Worm (Caenorhabditis elegans): ENCODE data around the gene T20B12.4.

The T20B12.4 gene

ce11 chrIII:7381546-7382171 is 14.1 kb downstream of the T20B12.4 start, which contains the start of the genes hmg-4 and T20B12.3 (continued):
- peak; percentile 44; the same call in 1 of the 2 replicates for TF ChIP-seq madf-8 (GFP tag; conservative IDR thresholded peaks at IDR 0.05)
- peak; percentile 84; the same call in 1 of the 2 replicates for TF ChIP-seq hsf-1 (GFP tag; IDR thresholded peaks at IDR 0.05)
- TF ChIP-seq K12H6.12 (tag; optimal IDR thresholded peaks at IDR 0.05): peak; percentile 4
- no peak for TF ChIP-seq T07F8.4 (tag; optimal IDR thresholded peaks at IDR 0.05)
- no peak for TF ChIP-seq nhr-120 (GFP tag; IDR thresholded peaks at IDR 0.05)
- no peak for TF ChIP-seq aptf-2 (GFP tag; conservative IDR thresholded peaks at IDR 0.05)
- peak; percentile 14 for TF ChIP-seq unc-130 (GFP tag; optimal IDR thresholded peaks at IDR 0.05)
- TF ChIP-seq efl-1 (GFP tag; optimal IDR thresholded peaks at IDR 0.05): peak; percentile 93
- peak; percentile 77 for TF ChIP-seq F33H1.4 (GFP tag; IDR thresholded peaks at IDR 0.05)
- TF ChIP-seq sdz-38 (tag; optimal IDR thresholded peaks at IDR 0.05): no peak
- TF ChIP-seq snpc-3.4 (tag; optimal IDR thresholded peaks at IDR 0.05): peak; percentile 15
- TF ChIP-seq F49E8.2 (tag; optimal IDR thresholded peaks at IDR 0.05; ENCODE audit: insufficient read depth): no peak
- TF ChIP-seq dox-1 (GFP tag; IDR thresholded peaks at IDR 0.05): peak; percentile 55
- no peak for TF ChIP-seq die-1 (tag; optimal IDR thresholded peaks at IDR 0.05)
- no peak for TF ChIP-seq attf-5 (GFP tag; optimal IDR thresholded peaks at IDR 0.05)
- no peak for TF ChIP-seq chd-7 (tag; optimal IDR thresholded peaks at IDR 0.05)
- TF ChIP-seq rcor-1 (GFP tag; IDR thresholded peaks at IDR 0.05): peak; percentile 8; the same call in 1 of the 2 replicates
- peak; percentile 89 for TF ChIP-seq lsl-1 (GFP tag; optimal IDR thresholded peaks at IDR 0.05)
- TF ChIP-seq ztf-3 (GFP tag; optimal IDR thresholded peaks at IDR 0.05): no peak
- TF ChIP-seq ceh-91 (GFP tag; IDR thresholded peaks at IDR 0.05): peak; percentile 71
- peak; percentile 69 for TF ChIP-seq D2030.7 (GFP tag; IDR thresholded peaks at IDR 0.05)
- peak; percentile 7 for TF ChIP-seq tlf-1 (GFP tag; optimal IDR thresholded peaks at IDR 0.05)
- TF ChIP-seq ceh-40 (GFP tag; IDR thresholded peaks at IDR 0.05): no peak
- TF ChIP-seq snpc-1.1 (tag; optimal IDR thresholded peaks at IDR 0.05; ENCODE audit: insufficient read depth): peak; percentile 4
- peak; percentile 54 for TF ChIP-seq F23B12.7 (tag; optimal IDR thresholded peaks at IDR 0.05; ENCODE audit: insufficient read depth)
- TF ChIP-seq ceh-79 (tag; optimal IDR thresholded peaks at IDR 0.05): no peak
- peak; percentile 50 for TF ChIP-seq xnd-1 (tag; optimal IDR thresholded peaks at IDR 0.05)
- TF ChIP-seq lag-1 (GFP tag; IDR thresholded peaks at IDR 0.05): no peak
- TF ChIP-seq sea-2 (GFP tag; IDR thresholded peaks at IDR 0.05): no peak

ce11 chrIII:7383733-7384132 is 16.2 kb downstream of the T20B12.4 start, which contains the start of gene tbp-1:
Gene tbp-1, plus strand, starts transcription at chrIII:7384033.
- TF ChIP-seq F23B12.7 (tag; optimal IDR thresholded peaks at IDR 0.05; ENCODE audit: insufficient read depth) (no peak), ceh-58 (GFP tag; IDR thresholded peaks at IDR 0.05) (no peak), F33H1.4 (GFP tag; IDR thresholded peaks at IDR 0.05) (no peak), Y95B8A.8 (GFP tag; IDR thresholded peaks at IDR 0.05) (no peak), rcor-1 (GFP tag; IDR thresholded peaks at IDR 0.05) (no peak), mxl-1 (tag; optimal IDR thresholded peaks at IDR 0.05) (no peak), tbp1 (GFP tag; optimal IDR thresholded peaks at IDR 0.05) (peak; percentile 58), lin-40 (tag; optimal IDR thresholded peaks at IDR 0.05) (no peak)

- no peak for TF ChIP-seq madf-6 (GFP tag; IDR thresholded peaks at IDR 0.05)
- no peak for TF ChIP-seq madf-3 (GFP tag; IDR thresholded peaks at IDR 0.05)
- TF ChIP-seq nfyb-1 (GFP tag; IDR thresholded peaks at IDR 0.05): no peak
- TF ChIP-seq ceh-58 (GFP tag; IDR thresholded peaks at IDR 0.05): no peak
- TF ChIP-seq lir-1 (GFP tag; conservative IDR thresholded peaks at IDR 0.05): no peak
- no peak for TF ChIP-seq ztf-25 (GFP tag; IDR thresholded peaks at IDR 0.05)
- no peak for TF ChIP-seq D2030.7 (GFP tag; IDR thresholded peaks at IDR 0.05)
- no peak for TF ChIP-seq lag-1 (GFP tag; IDR thresholded peaks at IDR 0.05)
- no peak for TF ChIP-seq lin-54 (GFP tag; optimal IDR thresholded peaks at IDR 0.05)
- TF ChIP-seq F55B11.4 (tag; optimal IDR thresholded peaks at IDR 0.05; ENCODE audit: borderline replicate concordance, insufficient read depth): no peak
- no peak for TF ChIP-seq attf-5 (GFP tag; optimal IDR thresholded peaks at IDR 0.05)
- no peak for TF ChIP-seq ceh-100 (GFP tag; IDR thresholded peaks at IDR 0.05)
- no peak for TF ChIP-seq F23B12.7 (tag; optimal IDR thresholded peaks at IDR 0.05; ENCODE audit: insufficient read depth)
- TF ChIP-seq hmg-1.2 (GFP tag; IDR thresholded peaks at IDR 0.05): no peak
- no peak for TF ChIP-seq nhr-120 (GFP tag; IDR thresholded peaks at IDR 0.05)
- no peak for TF ChIP-seq sea-2 (GFP tag; IDR thresholded peaks at IDR 0.05)
- TF ChIP-seq aptf-3 (GFP tag; IDR thresholded peaks at IDR 0.05): no peak
These were observed 18.4 kb downstream of the T20B12.4 start, which contains the start of gene trd-1 for ce11 chrIII:7385929-7386328. Gene trd-1, plus strand, starts transcription at chrIII:7386229.

All from whole organism, young adult.